Worm (Caenorhabditis elegans) whole organism, midembryonic: Measurements from ENCODE around the gene rrsr-1.

Experiments
- cog-1 ChIP-seq: sonication (generic microtip); optimal IDR thresholded peaks from 2 replicates; lab custom pipeline; 2016; ENCODE audit warnings: missing genetic modification characterization, missing compliant biosample characterization
- flt-1 ChIP-seq: fragments of 200-800 bp; sonication (Bioruptor generic); IDR thresholded peaks from 2 replicates; pipeline ENCODE4 v1.3.6; 2022; ENCODE audit warnings: missing genetic modification characterization, missing compliant biosample characterization
- klf-2 ChIP-seq: fragments of 200-800 bp; sonication (Bioruptor generic); conservative IDR thresholded peaks from 2 replicates; pipeline ENCODE4 v1.3.6; 2022; ENCODE audit warnings: missing genetic modification reagents, missing genetic modification characterization, missing compliant biosample characterization
- med-1 ChIP-seq: sonication (generic microtip); optimal IDR thresholded peaks from 2 replicates; lab custom pipeline; 2017; ENCODE audit warnings: missing genetic modification characterization, mild to moderate bottlenecking, missing compliant biosample characterization, antibody characterized with exemption, missing genetic modification reagents; ENCODE audit not compliant: insufficient read depth

DNA sequence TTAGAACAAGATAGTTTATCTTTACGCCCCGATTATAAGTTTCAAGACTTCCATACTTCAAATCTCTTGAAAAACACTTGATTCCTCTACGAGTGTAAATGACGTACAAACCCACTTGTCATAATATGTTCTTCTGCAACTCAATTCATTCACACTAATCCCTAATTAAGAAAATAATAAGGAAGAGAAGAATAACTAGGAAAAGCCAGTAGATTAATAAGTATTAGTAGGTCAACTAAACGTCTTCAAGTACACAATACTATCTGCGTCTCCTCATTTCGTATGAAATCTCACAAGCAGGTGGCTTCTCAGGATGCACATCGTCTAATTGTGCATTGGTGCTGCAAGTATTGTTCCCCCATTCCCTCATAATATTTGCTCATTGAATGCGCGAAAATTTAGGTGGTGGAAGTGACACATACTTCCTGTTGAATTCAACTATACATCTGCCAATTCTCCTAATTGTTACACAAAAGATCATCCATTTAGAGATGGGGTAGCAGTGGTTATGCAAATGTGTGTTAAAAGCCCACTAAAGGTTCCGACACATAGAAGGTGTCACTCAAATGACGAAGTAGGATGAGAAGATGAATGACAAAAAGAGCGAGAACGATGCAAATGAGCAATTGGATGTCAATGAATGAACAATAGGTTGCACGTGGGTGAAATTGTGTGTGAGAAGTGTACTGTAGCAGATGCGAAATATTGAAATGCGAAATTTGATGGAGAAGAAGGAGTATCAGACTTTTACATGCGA is 2.4 kb upstream of the rrsr-1 start:
- TF ChIP-seq cog-1 (no peak), med-1 (GFP tag; lab: Kevin White, UChicago) (no peak), flt-1 (GFP tag; lab: Robert Waterston, UW) (no peak), klf-2 (GFP tag; lab: Robert Waterston, UW) (no peak)
